Fruit fly (Drosophila melanogaster) whole organism, embryonic: Measurements from ENCODE around the gene CG33095.

ENCODE experiments used
- Bdp1 ChIP-seq: fragments of 200-800 bp; sonication (Bioruptor generic); optimal IDR thresholded peaks from 3 replicates; lab custom pipeline; 2016; ENCODE audit warnings: missing biosample characterization, missing genetic modification characterization
- Bgb ChIP-seq: fragments of 200-800 bp; sonication (Bioruptor generic); IDR thresholded peaks from 2 replicates; pipeline ENCODE4 v1.3.6; 2022; ENCODE audit warnings: missing biosample characterization, missing genetic modification characterization; ENCODE audit not compliant: partially characterized antibody
- CG10979 ChIP-seq: fragments of 200-800 bp; sonication (Bioruptor generic); optimal IDR thresholded peaks from 2 replicates; lab custom pipeline; 2018; ENCODE audit warnings: missing biosample characterization, mild to moderate bottlenecking, missing genetic modification characterization, moderate library complexity
- CG11456 ChIP-seq: fragments of 200-800 bp; sonication (Bioruptor generic); IDR thresholded peaks from 3 replicates; pipeline ENCODE4 v1.3.6; 2022; ENCODE audit warnings: missing biosample characterization, missing genetic modification characterization
- CG11695 ChIP-seq: fragments of 200-800 bp; sonication (Bioruptor generic); IDR thresholded peaks from 3 replicates; pipeline ENCODE4 v1.3.6; 2022; ENCODE audit warnings: missing biosample characterization, missing genetic modification characterization
- CG12104 ChIP-seq: fragments of 200-800 bp; sonication (Bioruptor generic); optimal IDR thresholded peaks from 3 replicates; lab custom pipeline; 2016; ENCODE audit warnings: missing biosample characterization, missing genetic modification characterization
- CG12942 ChIP-seq: fragments of 200-800 bp; sonication (Bioruptor generic); optimal IDR thresholded peaks from 3 replicates; lab custom pipeline; 2016; ENCODE audit warnings: missing biosample characterization, missing genetic modification characterization
- CG14014 ChIP-seq: fragments of 200-800 bp; sonication (Bioruptor generic); IDR thresholded peaks from 2 replicates; pipeline ENCODE4 v1.3.6; 2022; ENCODE audit warnings: missing biosample characterization, missing genetic modification characterization
- CG14965 ChIP-seq: fragments of 200-800 bp; sonication (Bioruptor generic); optimal IDR thresholded peaks from 2 replicates; lab custom pipeline; 2016; ENCODE audit warnings: missing biosample characterization, missing genetic modification characterization, borderline replicate concordance
- CG16813 ChIP-seq: fragments of 200-800 bp; sonication (Bioruptor generic); IDR thresholded peaks from 3 replicates; pipeline ENCODE4 v1.3.6; 2022; ENCODE audit warnings: missing biosample characterization, missing genetic modification characterization; ENCODE audit not compliant: partially characterized antibody
- CG32767 ChIP-seq: fragments of 200-800 bp; sonication (Bioruptor generic); IDR thresholded peaks from 2 replicates; pipeline ENCODE4 v1.3.6; 2022; ENCODE audit warnings: missing biosample characterization, missing genetic modification characterization
- CG3726 ChIP-seq: fragments of 200-800 bp; sonication (Bioruptor generic); IDR thresholded peaks from 3 replicates; pipeline ENCODE4, ENCODE4 v1.3.6; 2022; ENCODE audit warnings: missing biosample characterization, missing genetic modification characterization
- CG3847 ChIP-seq: fragments of 200-800 bp; sonication (Bioruptor generic); IDR thresholded peaks from 2 replicates; pipeline ENCODE4 v1.3.6; 2022; ENCODE audit warnings: missing biosample characterization, missing genetic modification characterization
- CG42726 ChIP-seq: fragments of 200-800 bp; sonication (Bioruptor generic); IDR thresholded peaks from 2 replicates; pipeline ENCODE4 v1.3.6; 2022; ENCODE audit warnings: missing biosample characterization, missing genetic modification characterization; ENCODE audit not compliant: partially characterized antibody
- CG4730 ChIP-seq: fragments of 200-800 bp; sonication (Bioruptor generic); IDR thresholded peaks from 2 replicates; pipeline ENCODE4 v1.3.6; 2022; ENCODE audit warnings: missing biosample characterization, missing genetic modification characterization
- CG6813 ChIP-seq: fragments of 200-800 bp; sonication (Bioruptor generic); optimal IDR thresholded peaks from 2 replicates; lab custom pipeline; 2017; ENCODE audit warnings: missing biosample characterization, missing genetic modification characterization, mild to moderate bottlenecking, moderate library complexity, missing genetic modification reagents
- CTCF ChIP-seq: fragments of 200-800 bp; sonication (Bioruptor generic); optimal IDR thresholded peaks from 2 replicates; lab custom pipeline; 2017; ENCODE audit warnings: missing biosample characterization, mild to moderate bottlenecking, missing genetic modification characterization, moderate library complexity
- CoRest ChIP-seq: fragments of 200-800 bp; sonication (Bioruptor generic); optimal IDR thresholded peaks from 3 replicates; lab custom pipeline; 2018; ENCODE audit warnings: missing biosample characterization, mild to moderate bottlenecking, missing genetic modification characterization, moderate library complexity
- D19B ChIP-seq: fragments of 200-800 bp; sonication (Bioruptor generic); optimal IDR thresholded peaks from 2 replicates; lab custom pipeline; 2017; ENCODE audit warnings: missing biosample characterization, mild to moderate bottlenecking, missing genetic modification characterization
- Dll ChIP-seq: fragments of 200-800 bp; sonication (Bioruptor generic); IDR thresholded peaks from 4 replicates; pipeline ENCODE4 v1.3.6; 2022; ENCODE audit warnings: missing biosample characterization, missing genetic modification characterization; ENCODE audit not compliant: partially characterized antibody
- Doc3 ChIP-seq: fragments of 200-800 bp; sonication (Bioruptor generic); IDR thresholded peaks from 3 replicates; pipeline ENCODE4 v1.3.6; 2022; ENCODE audit warnings: missing biosample characterization, missing genetic modification characterization; ENCODE audit not compliant: partially characterized antibody
- ERR ChIP-seq: fragments of 200-800 bp; sonication (Bioruptor generic); optimal IDR thresholded peaks from 2 replicates; lab custom pipeline; 2016; ENCODE audit warnings: missing biosample characterization, missing genetic modification characterization
- Ets65A ChIP-seq: fragments of 200-800 bp; sonication (Bioruptor generic); peaks from one replicate; lab custom pipeline; 2016; ENCODE audit warnings: missing biosample characterization, missing genetic modification characterization
- Fer1 ChIP-seq: fragments of 200-800 bp; sonication (Bioruptor generic); optimal IDR thresholded peaks from 2 replicates; lab custom pipeline; 2017; ENCODE audit warnings: missing biosample characterization, mild to moderate bottlenecking, missing genetic modification characterization
- H2.0 ChIP-seq: fragments of 200-800 bp; sonication (Bioruptor generic); IDR thresholded peaks from 2 replicates; pipeline ENCODE4 v1.3.6; 2022; ENCODE audit warnings: missing biosample characterization, missing genetic modification characterization
- Sin3A ChIP-seq: fragments of >200 bp; optimal IDR thresholded peaks from 2 replicates; lab custom pipeline; 2018
- Spps ChIP-seq: fragments of 200-800 bp; sonication (Bioruptor generic); optimal IDR thresholded peaks from 2 replicates; lab custom pipeline; 2018; ENCODE audit warnings: missing biosample characterization, mild to moderate bottlenecking, missing genetic modification characterization
- Sry-β ChIP-seq: fragments of 200-800 bp; sonication (Bioruptor generic); optimal IDR thresholded peaks from 2 replicates; lab custom pipeline; 2018; ENCODE audit warnings: missing biosample characterization, mild to moderate bottlenecking, missing genetic modification characterization, moderate library complexity
- amos ChIP-seq: fragments of 200-800 bp; sonication (Bioruptor generic); IDR thresholded peaks from 2 replicates; pipeline ENCODE4 v1.3.6; 2022; ENCODE audit warnings: missing biosample characterization, missing genetic modification characterization; ENCODE audit not compliant: partially characterized antibody
- bbx ChIP-seq: fragments of 200-800 bp; sonication (Bioruptor generic); IDR thresholded peaks from 2 replicates; pipeline ENCODE4 v1.3.6; 2022; ENCODE audit warnings: missing biosample characterization, missing genetic modification characterization; ENCODE audit not compliant: partially characterized antibody
- bigmax ChIP-seq: fragments of 200-800 bp; sonication (Bioruptor generic); optimal IDR thresholded peaks from 2 replicates; lab custom pipeline; 2018; ENCODE audit warnings: missing biosample characterization, mild to moderate bottlenecking, missing genetic modification characterization
- chinmo ChIP-seq: fragments of 200-800 bp; sonication (Bioruptor generic); IDR thresholded peaks from 4 replicates; pipeline ENCODE4 v1.3.6; 2022; ENCODE audit warnings: missing biosample characterization, missing genetic modification characterization; ENCODE audit not compliant: partially characterized antibody
- crc ChIP-seq: fragments of 200-800 bp; sonication (Bioruptor generic); optimal IDR thresholded peaks from 2 replicates; lab custom pipeline; 2016; ENCODE audit warnings: missing biosample characterization, missing genetic modification characterization
- cwo ChIP-seq: fragments of 200-800 bp; sonication (Bioruptor generic); optimal IDR thresholded peaks from 3 replicates; lab custom pipeline; 2017; ENCODE audit warnings: missing biosample characterization, missing genetic modification characterization, mild to moderate bottlenecking, moderate library complexity, missing genetic modification reagents
- ems ChIP-seq: fragments of 200-800 bp; sonication (Bioruptor generic); optimal IDR thresholded peaks from 3 replicates; lab custom pipeline; 2016; ENCODE audit warnings: missing biosample characterization, missing genetic modification characterization
- eve ChIP-seq, 2 experiments: fragments of >200 bp; optimal IDR thresholded peaks; 2 replicates each; lab custom pipeline; 2017; ENCODE audit warnings: missing biosample characterization in 2 of 2, missing genetic modification characterization in 2 of 2
- gcm ChIP-seq: fragments of 200-800 bp; sonication (Bioruptor generic); optimal IDR thresholded peaks from 2 replicates; lab custom pipeline; 2019; ENCODE audit warnings: missing biosample characterization, mild to moderate bottlenecking, missing genetic modification characterization, moderate library complexity
- gro ChIP-seq: fragments of 200-800 bp; sonication (Bioruptor generic); optimal IDR thresholded peaks from 2 replicates; lab custom pipeline; 2016; ENCODE audit warnings: missing biosample characterization, missing genetic modification characterization
- ind ChIP-seq: fragments of 200-800 bp; sonication (Bioruptor generic); optimal IDR thresholded peaks from 3 replicates; lab custom pipeline; 2016; ENCODE audit warnings: missing biosample characterization, missing genetic modification characterization
- klu ChIP-seq: fragments of 200-800 bp; sonication (Bioruptor generic); IDR thresholded peaks from 2 replicates; pipeline ENCODE4 v1.3.6; 2022; ENCODE audit warnings: missing biosample characterization, missing genetic modification characterization
- lola ChIP-seq, 3 experiments: fragments of >200 bp in 2 of 3; fragments of 200-800 bp in 1 of 3; sonication (Bioruptor generic) in 1 of 3; optimal IDR thresholded peaks; 2 replicates each; lab custom pipeline; 2017 to 2019; ENCODE audit warnings: missing biosample characterization in 3 of 3, missing genetic modification characterization in 3 of 3, mild to moderate bottlenecking in 1 of 3, moderate library complexity in 1 of 3
- seq ChIP-seq: fragments of 200-800 bp; sonication (Bioruptor generic); IDR thresholded peaks from 2 replicates; pipeline ENCODE4 v1.3.6; 2022; ENCODE audit warnings: missing biosample characterization, missing genetic modification characterization
- sna ChIP-seq: fragments of 200-800 bp; sonication (Bioruptor generic); IDR thresholded peaks from 2 replicates; pipeline ENCODE4 v1.3.6; 2022; ENCODE audit warnings: missing biosample characterization, missing genetic modification characterization; ENCODE audit not compliant: partially characterized antibody
- sr ChIP-seq: fragments of 200-800 bp; sonication (Bioruptor generic); IDR thresholded peaks from 3 replicates; pipeline ENCODE4 v1.3.6; 2022; ENCODE audit warnings: missing biosample characterization, missing genetic modification characterization
- unc-4 ChIP-seq: fragments of 200-800 bp; sonication (Bioruptor generic); IDR thresholded peaks from 2 replicates; pipeline ENCODE4 v1.3.6; 2022; ENCODE audit warnings: missing biosample characterization, missing genetic modification characterization; ENCODE audit not compliant: partially characterized antibody
- wdn ChIP-seq: fragments of 200-800 bp; sonication (Bioruptor generic); IDR thresholded peaks from 2 replicates; pipeline ENCODE4 v1.3.6; 2022; ENCODE audit warnings: missing biosample characterization, missing genetic modification characterization

Gene CG33095

dm6 chr3R:25102253-25102652 lies 4.8 kb downstream of the CG33095 start, which contains the start of gene CG45095:
TSS of gene CG45095 (plus strand) at chr3R:25102553.
- no peak for TF ChIP-seq cwo (GFP tag; lab: Kevin White, UChicago)
- TF ChIP-seq CG3726 (GFP tag; lab: Robert Waterston, UW), result no peak
- TF ChIP-seq CoRest (tag; lab: Kevin White, UChicago), result no peak
- no peak for TF ChIP-seq bigmax (GFP tag; lab: Kevin White, UChicago)
- TF ChIP-seq CG14014 (GFP tag; lab: Robert Waterston, UW), result no peak

- TF ChIP-seq wdn (GFP tag; lab: Robert Waterston, UW) (no peak), ERR (GFP tag; lab: Kevin White, UChicago) (no peak), CG12942 (GFP tag; lab: Kevin White, UChicago) (no peak), CG12104 (GFP tag; lab: Kevin White, UChicago) (no peak), Ets65A (GFP tag; lab: Kevin White, UChicago) (no peak), CG11456 (GFP tag; lab: Robert Waterston, UW) (no peak), lola (GFP tag; optimal IDR thresholded peaks at IDR 0.05; lab: Kevin White, UChicago) (no peak), seq (GFP tag; lab: Robert Waterston, UW) (no peak), Bdp1 (GFP tag; lab: Kevin White, UChicago) (no peak), Bgb (GFP tag; lab: Robert Waterston, UW) (no peak), ems (GFP tag; lab: Kevin White, UChicago) (no peak), crc (GFP tag; lab: Kevin White, UChicago) (no peak), ind (no peak), chinmo (GFP tag; lab: Robert Waterston, UW) (no peak), CG3847 (GFP tag; lab: Robert Waterston, UW) (no peak), amos (GFP tag; lab: Robert Waterston, UW) (no peak), D19B (GFP tag; lab: Kevin White, UChicago) (no peak), CoRest (tag; lab: Kevin White, UChicago) (no peak), Spps (tag; lab: Kevin White, UChicago) (no peak), CG6813 (GFP tag; lab: Kevin White, UChicago) (no peak)
These were observed 11.5 kb downstream of the CG33095 start, which contains the start of gene CG34027 for dm6 chr3R:25108932-25109331. TSS of gene CG34027 (minus strand) at chr3R:25109032.

- TF ChIP-seq Fer1, result no peak
- TF ChIP-seq CG14965 (GFP tag; lab: Kevin White, UChicago), result peak; percentile 88
- peak in 1 of 2 experiments; percentile 51 for TF ChIP-seq eve (GFP tag; optimal IDR thresholded peaks at IDR 0.05; lab: Kevin White, UChicago)
- TF ChIP-seq Ets65A (GFP tag; lab: Kevin White, UChicago), result peak; percentile 0
- no peak for TF ChIP-seq Sin3A (lab: Kevin White, UChicago)
- TF ChIP-seq sr (GFP tag; lab: Robert Waterston, UW), result no peak
- TF ChIP-seq klu, result no peak
- TF ChIP-seq CG10979 (tag; lab: Kevin White, UChicago), result peak; percentile 96
- TF ChIP-seq CG32767 (GFP tag; lab: Robert Waterston, UW), result no peak
- TF ChIP-seq CTCF (GFP tag; lab: Kevin White, UChicago), result peak; percentile 88
- TF ChIP-seq CG16813 (GFP tag; lab: Robert Waterston, UW), result no peak
- TF ChIP-seq CG4730 (GFP tag; lab: Robert Waterston, UW), result no peak
- TF ChIP-seq, all 482 proteins: peak for 5
These were observed 15.0 kb downstream of the CG33095 start, which contains the start of gene Nepl16 for dm6 chr3R:25112466-25112939. TSS of gene Nepl16 (minus strand) at chr3R:25112516.

dm6 chr3R:25122736-25123211 lies 25.3 kb downstream of the CG33095 start, which contains the start of the genes CG31510 and TTLL5:
TSS of gene CG31510 (minus strand) at chr3R:25122920.
TSS of gene TTLL5 (minus strand) at chr3R:25122920.
- TF ChIP-seq CG42726 (GFP tag; lab: Robert Waterston, UW) (peak; percentile 48; the same call in 1 of the 2 replicates), H2.0 (GFP tag; lab: Robert Waterston, UW) (peak; percentile 13; the same call in 1 of the 2 replicates), unc-4 (GFP tag; lab: Robert Waterston, UW) (peak; percentile 57; the same call in 1 of the 2 replicates), Sry-β (GFP tag; lab: Kevin White, UChicago) (no peak), gcm (GFP tag; lab: Kevin White, UChicago) (peak; percentile 13), CG11695 (GFP tag; lab: Robert Waterston, UW) (peak; percentile 26; the same call in 1 of the 3 replicates), gro (GFP tag; lab: Kevin White, UChicago) (peak; percentile 30), sna (GFP tag; lab: Robert Waterston, UW) (peak; percentile 61), Dll (GFP tag; lab: Robert Waterston, UW) (peak; percentile 86), Doc3 (GFP tag; lab: Robert Waterston, UW) (peak; percentile 70), bbx (GFP tag; lab: Robert Waterston, UW) (peak; percentile 60)
